Fruit fly (Drosophila melanogaster) whole organism, wandering third instar larva: ENCODE measurements around the gene CG12316.

Source experiments
- GATAd ChIP-seq: sonication (Bioruptor generic); optimal IDR thresholded peaks from 2 replicates; lab custom pipeline; 2016; ENCODE audit warnings: missing biosample characterization, missing genetic modification characterization
- Hr78 ChIP-seq: fragments of >200 bp; optimal IDR thresholded peaks from 2 replicates; lab custom pipeline; 2017; ENCODE audit warnings: missing biosample characterization, missing genetic modification characterization
- Jra ChIP-seq: sonication (Bioruptor generic); optimal IDR thresholded peaks from 2 replicates; lab custom pipeline; 2016; ENCODE audit warnings: missing biosample characterization, missing genetic modification characterization
- Sp1 ChIP-seq: fragments of 200-800 bp; sonication (Bioruptor generic); optimal IDR thresholded peaks from 3 replicates; lab custom pipeline; 2019; ENCODE audit warnings: missing biosample characterization, mild to moderate bottlenecking, missing genetic modification characterization, moderate library complexity
- Vsx2 ChIP-seq: fragments of 200-300, 225-300 bp; sonication (Bioruptor generic); optimal IDR thresholded peaks from 2 replicates; lab custom pipeline; 2018; ENCODE audit warnings: missing biosample characterization, missing genetic modification characterization; ENCODE audit not compliant: partially characterized antibody
- br ChIP-seq: fragments of 200-800 bp; sonication (Bioruptor generic); optimal IDR thresholded peaks from 2 replicates; lab custom pipeline; 2016; ENCODE audit warnings: missing biosample characterization, missing genetic modification characterization
- dmrt93B ChIP-seq: fragments of 200-800 bp; sonication (Bioruptor generic); optimal IDR thresholded peaks from 2 replicates; lab custom pipeline; 2018; ENCODE audit warnings: missing biosample characterization, mild to moderate bottlenecking, missing genetic modification characterization
- dsf ChIP-seq: sonication (Bioruptor generic); optimal IDR thresholded peaks from 2 replicates; lab custom pipeline; 2016; ENCODE audit warnings: missing biosample characterization, missing genetic modification characterization, borderline replicate concordance
- foxo ChIP-seq, 2 experiments: fragments of 200-800 bp; sonication (Bioruptor generic); optimal IDR thresholded peaks; 2 replicates in 1 of 2; 3 replicates in 1 of 2; lab custom pipeline; 2016 to 2017; ENCODE audit warnings: missing biosample characterization in 2 of 2, missing genetic modification characterization in 2 of 2
- fru ChIP-seq: fragments of 200-800 bp; sonication (Bioruptor generic); optimal IDR thresholded peaks from 3 replicates; lab custom pipeline; 2016; ENCODE audit warnings: missing biosample characterization, mild to moderate bottlenecking, missing genetic modification characterization
- pan ChIP-seq: fragments of >200 bp; optimal IDR thresholded peaks from 2 replicates; lab custom pipeline; 2017
- psq ChIP-seq: fragments of 200-800 bp; sonication (Bioruptor generic); optimal IDR thresholded peaks from 3 replicates; lab custom pipeline; 2017; ENCODE audit warnings: missing biosample characterization, mild to moderate bottlenecking, missing genetic modification characterization, moderate library complexity
- sv ChIP-seq: fragments of 200-800 bp; sonication (Bioruptor generic); optimal IDR thresholded peaks from 3 replicates; lab custom pipeline; 2016; ENCODE audit warnings: missing biosample characterization, missing genetic modification characterization
- usp ChIP-seq: fragments of >200 bp; optimal IDR thresholded peaks from 2 replicates; lab custom pipeline; 2017; ENCODE audit warnings: missing biosample characterization, missing genetic modification characterization

dm6 chr3L:15172404-15173055 lies 35.8 kb upstream of the CG12316 start:
- TF ChIP-seq pan (lab: Kevin White, UChicago) (no peak), foxo (GFP tag; optimal IDR thresholded peaks at IDR 0.05; lab: Kevin White, UChicago) (no peak), fru (no peak), dmrt93B (GFP tag; lab: Kevin White, UChicago) (no peak), GATAd (GFP tag; lab: Kevin White, UChicago) (no peak), dsf (no peak), Sp1 (GFP tag; lab: Kevin White, UChicago) (no peak), psq (GFP tag; lab: Kevin White, UChicago) (no peak), br (GFP tag; lab: Kevin White, UChicago) (no peak), Hr78 (GFP tag; lab: Kevin White, UChicago) (no peak), Jra (GFP tag; lab: Kevin White, UChicago) (no peak), sv (GFP tag; lab: Kevin White, UChicago) (no peak), Vsx2 (GFP tag; lab: Kevin White, UChicago) (no peak), usp (GFP tag; lab: Kevin White, UChicago) (no peak)
